Fruit fly (Drosophila melanogaster) whole organism, embryonic: ENCODE data around the gene CG44270.
A peak's percentile ranks its signal among the peaks of the same experiment; 100 is the strongest.

Experiments used
- Antp ChIP-seq: fragments of 200-800 bp; sonication (Bioruptor generic); optimal IDR thresholded peaks from 3 replicates; lab custom pipeline; 2016; ENCODE audit warnings: missing biosample characterization, missing genetic modification characterization
- Blimp-1 ChIP-seq: fragments of 200-800 bp; sonication (Bioruptor generic); optimal IDR thresholded peaks from 3 replicates; lab custom pipeline; 2018; ENCODE audit warnings: missing biosample characterization, missing genetic modification characterization, mild to moderate bottlenecking, moderate library complexity, missing genetic modification reagents
- CG10147 ChIP-seq: fragments of 200-800 bp; sonication (Bioruptor generic); optimal IDR thresholded peaks from 2 replicates; lab custom pipeline; 2019; ENCODE audit warnings: missing biosample characterization, mild to moderate bottlenecking, missing genetic modification characterization, moderate library complexity
- CG10209 ChIP-seq: fragments of 200-800 bp; sonication (Bioruptor generic); optimal IDR thresholded peaks from 3 replicates; lab custom pipeline; 2017; ENCODE audit warnings: missing biosample characterization, mild to moderate bottlenecking, missing genetic modification characterization, missing genetic modification reagents
- CG10321 ChIP-seq: fragments of 200-800 bp; sonication (Bioruptor generic); IDR thresholded peaks from 2 replicates; pipeline ENCODE4 v1.3.6; 2022; ENCODE audit warnings: missing biosample characterization, missing genetic modification characterization
- CG11093 ChIP-seq: fragments of 200-800 bp; sonication (Bioruptor generic); IDR thresholded peaks from 3 replicates; pipeline ENCODE4 v1.3.6; 2022; ENCODE audit warnings: missing biosample characterization, missing genetic modification characterization
- CG11398 ChIP-seq: fragments of 200-800 bp; sonication (Bioruptor generic); optimal IDR thresholded peaks from 2 replicates; lab custom pipeline; 2016; ENCODE audit warnings: missing biosample characterization, missing genetic modification characterization
- CG1233 ChIP-seq: fragments of 200-800 bp; sonication (Bioruptor generic); optimal IDR thresholded peaks from 4 replicates; lab custom pipeline; 2018; ENCODE audit warnings: missing biosample characterization, mild to moderate bottlenecking, missing genetic modification characterization
- CG12391 ChIP-seq: fragments of 200-800 bp; sonication (Bioruptor generic); optimal IDR thresholded peaks from 3 replicates; lab custom pipeline; 2018; ENCODE audit warnings: missing biosample characterization, mild to moderate bottlenecking, missing genetic modification characterization, moderate library complexity
- CG13424 ChIP-seq: fragments of 200-800 bp; sonication (Bioruptor generic); optimal IDR thresholded peaks from 2 replicates; lab custom pipeline; 2019; ENCODE audit warnings: missing biosample characterization, mild to moderate bottlenecking, missing genetic modification characterization, moderate library complexity
- CG14014 ChIP-seq: fragments of 200-800 bp; sonication (Bioruptor generic); IDR thresholded peaks from 2 replicates; pipeline ENCODE4 v1.3.6; 2022; ENCODE audit warnings: missing biosample characterization, missing genetic modification characterization
- CG15696 ChIP-seq: fragments of 200-800 bp; sonication (Bioruptor generic); optimal IDR thresholded peaks from 2 replicates; lab custom pipeline; 2019; ENCODE audit warnings: missing biosample characterization, mild to moderate bottlenecking, missing genetic modification characterization, moderate library complexity
- CG1832 ChIP-seq: fragments of 200-800 bp; sonication (Bioruptor generic); optimal IDR thresholded peaks from 2 replicates; lab custom pipeline; 2017; ENCODE audit warnings: missing biosample characterization, mild to moderate bottlenecking, missing genetic modification characterization, inconsistent platforms
- CG18764 ChIP-seq: fragments of 200-800 bp; sonication (Bioruptor generic); optimal IDR thresholded peaks from 3 replicates; lab custom pipeline; 2016; ENCODE audit warnings: missing biosample characterization, missing genetic modification characterization
- CG32532 ChIP-seq: fragments of 200-800 bp; sonication (Bioruptor generic); IDR thresholded peaks from 2 replicates; pipeline ENCODE4 v1.3.6; 2022; ENCODE audit warnings: missing biosample characterization, missing genetic modification characterization
- CG34376 ChIP-seq: fragments of 200-800 bp; sonication (Bioruptor generic); optimal IDR thresholded peaks from 2 replicates; lab custom pipeline; 2018; ENCODE audit warnings: missing biosample characterization, mild to moderate bottlenecking, missing genetic modification characterization
- CG3995 ChIP-seq: fragments of 200-800 bp; sonication (Bioruptor generic); optimal IDR thresholded peaks from 3 replicates; lab custom pipeline; 2016; ENCODE audit warnings: missing biosample characterization, missing genetic modification characterization
- CG6654 ChIP-seq: fragments of 200-800 bp; sonication (Bioruptor generic); optimal IDR thresholded peaks from 2 replicates; lab custom pipeline; 2017; ENCODE audit warnings: missing biosample characterization, mild to moderate bottlenecking, missing genetic modification characterization
- CG9727 ChIP-seq: fragments of 200-800 bp; sonication (Bioruptor generic); optimal IDR thresholded peaks from 3 replicates; lab custom pipeline; 2017; ENCODE audit warnings: missing biosample characterization, mild to moderate bottlenecking, missing genetic modification characterization
- CG9876 ChIP-seq: fragments of 200-800 bp; sonication (Bioruptor generic); optimal IDR thresholded peaks from 2 replicates; lab custom pipeline; 2016; ENCODE audit warnings: missing biosample characterization, missing genetic modification characterization
- H2.0 ChIP-seq: fragments of 200-800 bp; sonication (Bioruptor generic); IDR thresholded peaks from 2 replicates; pipeline ENCODE4 v1.3.6; 2022; ENCODE audit warnings: missing biosample characterization, missing genetic modification characterization
- HLH54F ChIP-seq: fragments of 200-800 bp; sonication (Bioruptor generic); optimal IDR thresholded peaks from 3 replicates; lab custom pipeline; 2016; ENCODE audit warnings: missing biosample characterization, missing genetic modification characterization
- Jarid2 ChIP-seq: fragments of 200-800 bp; sonication (Bioruptor generic); optimal IDR thresholded peaks from 3 replicates; lab custom pipeline; 2017; ENCODE audit warnings: mild to moderate bottlenecking, missing biosample characterization, missing genetic modification reagents, missing genetic modification characterization
- NfI ChIP-seq: fragments of 200-800 bp; sonication (Bioruptor generic); optimal IDR thresholded peaks from 3 replicates; lab custom pipeline; 2018; ENCODE audit warnings: missing biosample characterization, mild to moderate bottlenecking, missing genetic modification characterization, moderate library complexity
- Ravus ChIP-seq: fragments of 200-800 bp; sonication (Bioruptor generic); IDR thresholded peaks from 2 replicates; pipeline ENCODE4 v1.3.6; 2022; ENCODE audit warnings: missing biosample characterization, missing genetic modification characterization
- Six4 ChIP-seq: fragments of 200-800 bp; sonication (Bioruptor generic); optimal IDR thresholded peaks from 2 replicates; lab custom pipeline; 2016; ENCODE audit warnings: missing biosample characterization, missing genetic modification characterization
- Sry-β ChIP-seq: fragments of 200-800 bp; sonication (Bioruptor generic); optimal IDR thresholded peaks from 2 replicates; lab custom pipeline; 2018; ENCODE audit warnings: missing biosample characterization, mild to moderate bottlenecking, missing genetic modification characterization, moderate library complexity
- Ssrp ChIP-seq: fragments of 200-800 bp; sonication (Bioruptor generic); optimal IDR thresholded peaks from 2 replicates; lab custom pipeline; 2018; ENCODE audit warnings: missing biosample characterization, mild to moderate bottlenecking, missing genetic modification characterization, moderate library complexity
- YL-1 ChIP-seq: fragments of 200-800 bp; sonication (Bioruptor generic); optimal IDR thresholded peaks from 3 replicates; lab custom pipeline; 2017; ENCODE audit warnings: missing biosample characterization, mild to moderate bottlenecking, missing genetic modification characterization
- abd-A ChIP-seq: fragments of 200-800 bp; sonication (Bioruptor generic); optimal IDR thresholded peaks from 3 replicates; lab custom pipeline; 2019; ENCODE audit warnings: missing biosample characterization, mild to moderate bottlenecking, missing genetic modification characterization, moderate library complexity
- cato ChIP-seq: fragments of 200-800 bp; sonication (Bioruptor generic); optimal IDR thresholded peaks from 2 replicates; lab custom pipeline; 2016; ENCODE audit warnings: missing biosample characterization, missing genetic modification characterization, borderline replicate concordance
- caup ChIP-seq: fragments of 200-800 bp; sonication (Bioruptor generic); optimal IDR thresholded peaks from 3 replicates; lab custom pipeline; 2017; ENCODE audit warnings: missing biosample characterization, mild to moderate bottlenecking, missing genetic modification characterization, moderate library complexity; ENCODE audit not compliant: severe bottlenecking
- ci ChIP-seq: fragments of 200-800 bp; sonication (Bioruptor generic); IDR thresholded peaks from 3 replicates; pipeline ENCODE4 v1.3.6; 2022; ENCODE audit warnings: missing biosample characterization, missing genetic modification characterization
- cwo ChIP-seq: fragments of 200-800 bp; sonication (Bioruptor generic); optimal IDR thresholded peaks from 3 replicates; lab custom pipeline; 2017; ENCODE audit warnings: missing biosample characterization, missing genetic modification characterization, mild to moderate bottlenecking, moderate library complexity, missing genetic modification reagents
- dimm ChIP-seq: fragments of 200-800 bp; sonication (Bioruptor generic); IDR thresholded peaks from 2 replicates; pipeline ENCODE4 v1.3.6; 2022; ENCODE audit warnings: missing biosample characterization, missing genetic modification characterization
- eve ChIP-seq, 2 experiments: fragments of >200 bp; optimal IDR thresholded peaks; 2 replicates each; lab custom pipeline; 2017; ENCODE audit warnings: missing biosample characterization in 2 of 2, missing genetic modification characterization in 2 of 2
- exex ChIP-seq: fragments of 200-800 bp; sonication (Bioruptor generic); optimal IDR thresholded peaks from 4 replicates; lab custom pipeline; 2018; ENCODE audit warnings: missing biosample characterization, mild to moderate bottlenecking, missing genetic modification characterization, moderate library complexity
- fd3F ChIP-seq: fragments of 200-800 bp; sonication (Bioruptor generic); optimal IDR thresholded peaks from 2 replicates; lab custom pipeline; 2018; ENCODE audit warnings: missing biosample characterization, mild to moderate bottlenecking, missing genetic modification characterization, moderate library complexity
- gcm2 ChIP-seq: fragments of 200-800 bp; sonication (Bioruptor generic); optimal IDR thresholded peaks from 2 replicates; lab custom pipeline; 2016; ENCODE audit warnings: missing biosample characterization, missing genetic modification characterization
- gem ChIP-seq: fragments of 200-800 bp; sonication (Bioruptor generic); optimal IDR thresholded peaks from 2 replicates; lab custom pipeline; 2019; ENCODE audit warnings: missing biosample characterization, mild to moderate bottlenecking, missing genetic modification characterization, moderate library complexity
- gro ChIP-seq: fragments of 200-800 bp; sonication (Bioruptor generic); optimal IDR thresholded peaks from 2 replicates; lab custom pipeline; 2016; ENCODE audit warnings: missing biosample characterization, missing genetic modification characterization
- gsb-n ChIP-seq: fragments of 200-800 bp; sonication (Bioruptor generic); optimal IDR thresholded peaks from 3 replicates; lab custom pipeline; 2018; ENCODE audit warnings: missing biosample characterization, mild to moderate bottlenecking, missing genetic modification characterization
- inv ChIP-seq: fragments of 200-800 bp; sonication (Bioruptor generic); IDR thresholded peaks from 2 replicates; pipeline ENCODE4 v1.3.6; 2022; ENCODE audit warnings: missing biosample characterization, missing genetic modification characterization; ENCODE audit not compliant: partially characterized antibody
- jing ChIP-seq: fragments of 200-800 bp; sonication (Bioruptor generic); optimal IDR thresholded peaks from 2 replicates; lab custom pipeline; 2018; ENCODE audit warnings: missing biosample characterization, mild to moderate bottlenecking, missing genetic modification characterization
- klu ChIP-seq: fragments of 200-800 bp; sonication (Bioruptor generic); IDR thresholded peaks from 2 replicates; pipeline ENCODE4 v1.3.6; 2022; ENCODE audit warnings: missing biosample characterization, missing genetic modification characterization
- nerfin-2 ChIP-seq: fragments of 200-800 bp; sonication (Bioruptor generic); IDR thresholded peaks from 2 replicates; pipeline ENCODE4 v1.3.6; 2022; ENCODE audit warnings: missing biosample characterization, missing genetic modification characterization; ENCODE audit not compliant: partially characterized antibody
- slp2 ChIP-seq: fragments of 200-800 bp; sonication (Bioruptor generic); optimal IDR thresholded peaks from 2 replicates; lab custom pipeline; 2016; ENCODE audit warnings: missing biosample characterization, missing genetic modification characterization
- sqz ChIP-seq: fragments of 200-800 bp; sonication (Bioruptor generic); optimal IDR thresholded peaks from 3 replicates; lab custom pipeline; 2018; ENCODE audit warnings: missing biosample characterization, mild to moderate bottlenecking, missing genetic modification characterization
- ssp ChIP-seq: fragments of 200-800 bp; sonication (Bioruptor generic); IDR thresholded peaks from 2 replicates; pipeline ENCODE4 v1.3.6; 2022; ENCODE audit warnings: missing biosample characterization, missing genetic modification characterization
- zfh1 ChIP-seq: fragments of 200-800 bp; sonication (Bioruptor generic); IDR thresholded peaks from 3 replicates; pipeline ENCODE4 v1.3.6; 2022; ENCODE audit warnings: missing biosample characterization, missing genetic modification characterization

The CG44270 gene

dm6 chr2L:20527027-20527426 lies 3.8 kb upstream of the CG44270 start (continued):
- TF ChIP-seq inv (GFP tag; lab: Robert Waterston, UW), result no peak
- TF ChIP-seq nerfin-2 (GFP tag; lab: Robert Waterston, UW), result no peak
- TF ChIP-seq eve (GFP tag; optimal IDR thresholded peaks at IDR 0.05; lab: Kevin White, UChicago), result peak in 1 of 2 experiments; percentile 82
- TF ChIP-seq klu (GFP tag; lab: Robert Waterston, UW), result peak; percentile 34; the same call in 1 of the 2 replicates
- no peak for TF ChIP-seq CG34376
- TF ChIP-seq HLH54F (GFP tag; lab: Kevin White, UChicago), result peak; percentile 31
- TF ChIP-seq Ravus, result no peak
- TF ChIP-seq Sry-β (GFP tag; lab: Kevin White, UChicago), result no peak
- no peak for TF ChIP-seq CG15696 (tag; lab: Kevin White, UChicago)
- TF ChIP-seq dimm (GFP tag; lab: Robert Waterston, UW), result no peak
- no peak for TF ChIP-seq gro (GFP tag; lab: Kevin White, UChicago)
- TF ChIP-seq ci (GFP tag; lab: Robert Waterston, UW), result peak; percentile 85
- no peak for TF ChIP-seq Six4 (GFP tag; lab: Kevin White, UChicago)
- peak; percentile 11 for TF ChIP-seq fd3F (GFP tag; lab: Kevin White, UChicago)
- TF ChIP-seq CG18764 (GFP tag; lab: Kevin White, UChicago), result no peak
- TF ChIP-seq cato (GFP tag; lab: Kevin White, UChicago), result no peak
- TF ChIP-seq CG14014 (GFP tag; lab: Robert Waterston, UW), result 0 out of 2 replicates have a peak, but pooled peaks have one; percentile 59
- TF ChIP-seq CG10209, result peak; percentile 58
- TF ChIP-seq CG11398 (GFP tag; lab: Kevin White, UChicago), result no peak
- no peak for TF ChIP-seq CG9876 (GFP tag; lab: Kevin White, UChicago)
- peak; percentile 30 for TF ChIP-seq abd-A (tag; lab: Kevin White, UChicago)
- TF ChIP-seq CG11093, result no peak
- TF ChIP-seq CG13424, result peak; percentile 71
- no peak for TF ChIP-seq sqz (GFP tag; lab: Kevin White, UChicago)
- no peak for TF ChIP-seq CG3995
- no peak for TF ChIP-seq CG6654
- TF ChIP-seq CG12391 (tag; lab: Kevin White, UChicago), result peak; percentile 69
- peak; percentile 16 for TF ChIP-seq jing (GFP tag; lab: Kevin White, UChicago)
- peak; percentile 0 for TF ChIP-seq gsb-n (tag; lab: Kevin White, UChicago)
- TF ChIP-seq exex, result no peak
- no peak for TF ChIP-seq YL-1 (GFP tag; lab: Kevin White, UChicago)
- TF ChIP-seq Ssrp (tag; lab: Kevin White, UChicago), result peak; percentile 39
- TF ChIP-seq H2.0 (GFP tag; lab: Robert Waterston, UW), result no peak
- TF ChIP-seq CG10147 (GFP tag; lab: Kevin White, UChicago), result peak; percentile 45
- no peak for TF ChIP-seq Jarid2 (GFP tag; lab: Kevin White, UChicago)
- peak; percentile 54 for TF ChIP-seq caup (GFP tag; lab: Kevin White, UChicago)
- TF ChIP-seq gem (tag; lab: Kevin White, UChicago), result peak; percentile 77
- TF ChIP-seq slp2, result peak; percentile 55
- no peak for TF ChIP-seq CG1832
- TF ChIP-seq NfI (GFP tag; lab: Kevin White, UChicago), result peak; percentile 49
- TF ChIP-seq CG32532 (GFP tag; lab: Robert Waterston, UW), result peak; percentile 35
- TF ChIP-seq zfh1 (GFP tag; lab: Robert Waterston, UW), result no peak
- 0 out of 2 replicates have a peak, but pooled peaks have one; percentile 23 for TF ChIP-seq ssp (GFP tag; lab: Robert Waterston, UW)
- TF ChIP-seq Antp, result peak; percentile 52
- TF ChIP-seq gcm2 (GFP tag; lab: Kevin White, UChicago), result no peak
- peak; percentile 13 for TF ChIP-seq CG1233 (GFP tag; lab: Kevin White, UChicago)
- TF ChIP-seq Blimp-1 (GFP tag; lab: Kevin White, UChicago), result peak; percentile 55
- TF ChIP-seq CG9727 (GFP tag; lab: Kevin White, UChicago), result peak; percentile 27
- peak; percentile 60 for TF ChIP-seq cwo
- no peak for TF ChIP-seq CG10321
